Fruit fly (Drosophila melanogaster) whole organism, embryonic: Measurements from ENCODE around the gene CG14787.

Source experiments
- CG10274 ChIP-seq: fragments of 200-800 bp; sonication (Bioruptor generic); optimal IDR thresholded peaks from 3 replicates; lab custom pipeline; 2017; ENCODE audit warnings: missing biosample characterization, mild to moderate bottlenecking, missing genetic modification characterization
- CG10321 ChIP-seq: fragments of 200-800 bp; sonication (Bioruptor generic); IDR thresholded peaks from 2 replicates; pipeline ENCODE4 v1.3.6; 2022; ENCODE audit warnings: missing biosample characterization, missing genetic modification characterization
- CG10565 ChIP-seq: fragments of 200-800 bp; sonication (Bioruptor generic); optimal IDR thresholded peaks from 3 replicates; lab custom pipeline; 2016; ENCODE audit warnings: missing biosample characterization, mild to moderate bottlenecking, missing genetic modification characterization
- CG10959 ChIP-seq: fragments of 200-800 bp; sonication (Bioruptor generic); IDR thresholded peaks from 2 replicates; pipeline ENCODE4 v1.3.6; 2022; ENCODE audit warnings: missing biosample characterization, missing genetic modification characterization
- CG11456 ChIP-seq: fragments of 200-800 bp; sonication (Bioruptor generic); IDR thresholded peaks from 3 replicates; pipeline ENCODE4 v1.3.6; 2022; ENCODE audit warnings: missing biosample characterization, missing genetic modification characterization
- CG11560 ChIP-seq: fragments of 200-800 bp; sonication (Bioruptor generic); IDR thresholded peaks from 3 replicates; pipeline ENCODE4 v1.3.6; 2022; ENCODE audit warnings: missing biosample characterization, missing genetic modification characterization
- CG12299 ChIP-seq: fragments of 200-800 bp; sonication (Bioruptor generic); optimal IDR thresholded peaks from 2 replicates; lab custom pipeline; 2018; ENCODE audit warnings: missing biosample characterization, mild to moderate bottlenecking, missing genetic modification characterization
- CG1233 ChIP-seq: fragments of 200-800 bp; sonication (Bioruptor generic); optimal IDR thresholded peaks from 4 replicates; lab custom pipeline; 2018; ENCODE audit warnings: missing biosample characterization, mild to moderate bottlenecking, missing genetic modification characterization
- CG14050 ChIP-seq: fragments of 200-800 bp; sonication (Bioruptor generic); IDR thresholded peaks from 3 replicates; pipeline ENCODE4 v1.3.6; 2022; ENCODE audit warnings: missing biosample characterization, missing genetic modification characterization
- CG14965 ChIP-seq: fragments of 200-800 bp; sonication (Bioruptor generic); optimal IDR thresholded peaks from 2 replicates; lab custom pipeline; 2016; ENCODE audit warnings: missing biosample characterization, missing genetic modification characterization, borderline replicate concordance
- CG17385 ChIP-seq: fragments of 200-800 bp; sonication (Bioruptor generic); optimal IDR thresholded peaks from 3 replicates; lab custom pipeline; 2018; ENCODE audit warnings: missing biosample characterization, mild to moderate bottlenecking, missing genetic modification characterization
- CG17912 ChIP-seq: fragments of 200-800 bp; sonication (Bioruptor generic); optimal IDR thresholded peaks from 2 replicates; lab custom pipeline; 2018; ENCODE audit warnings: missing biosample characterization, mild to moderate bottlenecking, missing genetic modification characterization
- CG2116 ChIP-seq: fragments of 200-800 bp; sonication (Bioruptor generic); optimal IDR thresholded peaks from 3 replicates; lab custom pipeline; 2018; ENCODE audit warnings: missing biosample characterization, mild to moderate bottlenecking, missing genetic modification characterization
- CG2199 ChIP-seq: fragments of 200-800 bp; sonication (Bioruptor generic); IDR thresholded peaks from 3 replicates; pipeline ENCODE4 v1.3.6; 2022; ENCODE audit warnings: missing biosample characterization, missing genetic modification characterization
- CG34422 ChIP-seq: fragments of 200-800 bp; sonication (Bioruptor generic); IDR thresholded peaks from 3 replicates; pipeline ENCODE4 v1.3.6; 2022; ENCODE audit warnings: missing biosample characterization, missing genetic modification characterization
- CG43689 ChIP-seq: fragments of 200-800 bp; sonication (Bioruptor generic); IDR thresholded peaks from 2 replicates; pipeline ENCODE4 v1.3.6; 2022; ENCODE audit warnings: missing biosample characterization, missing genetic modification characterization
- CG4404 ChIP-seq: fragments of 200-800 bp; sonication (Bioruptor generic); IDR thresholded peaks from 2 replicates; pipeline ENCODE4 v1.3.6; 2022; ENCODE audit warnings: missing biosample characterization, missing genetic modification characterization
- CG4820 ChIP-seq: fragments of 200-800 bp; sonication (Bioruptor generic); optimal IDR thresholded peaks from 3 replicates; lab custom pipeline; 2016; ENCODE audit warnings: missing biosample characterization, missing genetic modification characterization
- CG4854 ChIP-seq: fragments of 200-800 bp; sonication (Bioruptor generic); optimal IDR thresholded peaks from 2 replicates; lab custom pipeline; 2016; ENCODE audit warnings: missing biosample characterization, missing genetic modification characterization, inconsistent platforms
- CG5180 ChIP-seq: fragments of 200-800 bp; sonication (Bioruptor generic); optimal IDR thresholded peaks from 3 replicates; lab custom pipeline; 2017; ENCODE audit warnings: missing biosample characterization, missing genetic modification characterization, mild to moderate bottlenecking, moderate library complexity, missing genetic modification reagents
- CG6175 ChIP-seq: fragments of 200-800 bp; sonication (Bioruptor generic); IDR thresholded peaks from 3 replicates; pipeline ENCODE4 v1.3.6; 2022; ENCODE audit warnings: missing biosample characterization, missing genetic modification characterization
- CG6272 ChIP-seq: fragments of 200-800 bp; sonication (Bioruptor generic); IDR thresholded peaks from 2 replicates; pipeline ENCODE4 v1.3.6; 2022; ENCODE audit warnings: missing biosample characterization, missing genetic modification characterization
- CG6683 ChIP-seq: fragments of 200-800 bp; sonication (Bioruptor generic); optimal IDR thresholded peaks from 2 replicates; lab custom pipeline; 2017; ENCODE audit warnings: missing biosample characterization, mild to moderate bottlenecking, missing genetic modification characterization, missing genetic modification reagents
- CG6689 ChIP-seq: fragments of 200-800 bp; sonication (Bioruptor generic); IDR thresholded peaks from 2 replicates; pipeline ENCODE4 v1.3.6; 2022; ENCODE audit warnings: missing biosample characterization, missing genetic modification characterization
- CG9609 ChIP-seq: fragments of 200-800 bp; sonication (Bioruptor generic); optimal IDR thresholded peaks from 3 replicates; lab custom pipeline; 2016; ENCODE audit warnings: missing biosample characterization, missing genetic modification characterization
- CG9727 ChIP-seq: fragments of 200-800 bp; sonication (Bioruptor generic); optimal IDR thresholded peaks from 3 replicates; lab custom pipeline; 2017; ENCODE audit warnings: missing biosample characterization, mild to moderate bottlenecking, missing genetic modification characterization
- CG9797 ChIP-seq: fragments of 200-800 bp; sonication (Bioruptor generic); optimal IDR thresholded peaks from 3 replicates; lab custom pipeline; 2018; ENCODE audit warnings: missing biosample characterization, mild to moderate bottlenecking, missing genetic modification characterization
- Deaf1 ChIP-seq: fragments of 200-800 bp; optimal IDR thresholded peaks from 3 replicates; lab custom pipeline; 2019; ENCODE audit warnings: missing biosample characterization, mild to moderate bottlenecking, missing genetic modification characterization, moderate library complexity
- Dek ChIP-seq: fragments of 200-800 bp; sonication (Bioruptor generic); optimal IDR thresholded peaks from 3 replicates; lab custom pipeline; 2019; ENCODE audit warnings: missing biosample characterization, mild to moderate bottlenecking, missing genetic modification characterization, moderate library complexity
- E2f1 ChIP-seq: fragments of 200-800 bp; sonication (Bioruptor generic); IDR thresholded peaks from 2 replicates; pipeline ENCODE4 v1.3.6; 2022; ENCODE audit warnings: missing biosample characterization, missing genetic modification characterization
- Eip74EF ChIP-seq, 2 experiments: fragments of 200-800 bp in 1 of 2; fragments of >200 bp in 1 of 2; sonication (Bioruptor generic) in 1 of 2; optimal IDR thresholded peaks; 2 replicates each; lab custom pipeline; 2017 to 2019; ENCODE audit warnings: missing biosample characterization in 2 of 2, missing genetic modification characterization in 2 of 2, mild to moderate bottlenecking in 1 of 2, moderate library complexity in 1 of 2
- Ets65A ChIP-seq: fragments of 200-800 bp; sonication (Bioruptor generic); peaks from one replicate; lab custom pipeline; 2016; ENCODE audit warnings: missing biosample characterization, missing genetic modification characterization
- Fer1 ChIP-seq: fragments of 200-800 bp; sonication (Bioruptor generic); optimal IDR thresholded peaks from 2 replicates; lab custom pipeline; 2017; ENCODE audit warnings: missing biosample characterization, mild to moderate bottlenecking, missing genetic modification characterization
- Lhr ChIP-seq: fragments of 200-800 bp; sonication (Bioruptor generic); optimal IDR thresholded peaks from 3 replicates; lab custom pipeline; 2017; ENCODE audit warnings: mild to moderate bottlenecking, missing biosample characterization, missing genetic modification reagents, missing genetic modification characterization
- Max ChIP-seq: fragments of 200-800 bp; sonication (Bioruptor generic); optimal IDR thresholded peaks from 2 replicates; lab custom pipeline; 2016; ENCODE audit warnings: missing biosample characterization, mild to moderate bottlenecking, missing genetic modification characterization
- Myb ChIP-seq: fragments of 200-800 bp; sonication (Bioruptor generic); optimal IDR thresholded peaks from 2 replicates; lab custom pipeline; 2016; ENCODE audit warnings: missing biosample characterization, missing genetic modification characterization
- Ptx1 ChIP-seq: fragments of 200-800 bp; sonication (Bioruptor generic); IDR thresholded peaks from 2 replicates; pipeline ENCODE4 v1.3.6; 2022; ENCODE audit warnings: missing biosample characterization, missing genetic modification characterization
- Scr ChIP-seq: fragments of 200-800 bp; sonication (Bioruptor generic); IDR thresholded peaks from 2 replicates; pipeline ENCODE4 v1.3.6; 2022; ENCODE audit warnings: missing biosample characterization, missing genetic modification characterization; ENCODE audit not compliant: partially characterized antibody
- aop ChIP-seq: fragments of 200-800 bp; sonication (Bioruptor generic); IDR thresholded peaks from 2 replicates; pipeline ENCODE4 v1.3.6; 2022; ENCODE audit warnings: missing biosample characterization, missing genetic modification characterization
- az2 ChIP-seq: fragments of 200-800 bp; sonication (Bioruptor generic); optimal IDR thresholded peaks from 3 replicates; lab custom pipeline; 2016; ENCODE audit warnings: missing biosample characterization, missing genetic modification characterization
- ci ChIP-seq: fragments of 200-800 bp; sonication (Bioruptor generic); IDR thresholded peaks from 3 replicates; pipeline ENCODE4 v1.3.6; 2022; ENCODE audit warnings: missing biosample characterization, missing genetic modification characterization
- cwo ChIP-seq: fragments of 200-800 bp; sonication (Bioruptor generic); optimal IDR thresholded peaks from 3 replicates; lab custom pipeline; 2017; ENCODE audit warnings: missing biosample characterization, missing genetic modification characterization, mild to moderate bottlenecking, moderate library complexity, missing genetic modification reagents
- dati ChIP-seq: fragments of 200-800 bp; sonication (Bioruptor generic); IDR thresholded peaks from 2 replicates; pipeline ENCODE4 v1.3.6; 2022; ENCODE audit warnings: missing biosample characterization, missing genetic modification characterization
- gem ChIP-seq: fragments of 200-800 bp; sonication (Bioruptor generic); optimal IDR thresholded peaks from 2 replicates; lab custom pipeline; 2019; ENCODE audit warnings: missing biosample characterization, mild to moderate bottlenecking, missing genetic modification characterization, moderate library complexity
- nau ChIP-seq: fragments of 200-800 bp; sonication (Bioruptor generic); optimal IDR thresholded peaks from 3 replicates; lab custom pipeline; 2017; ENCODE audit warnings: missing biosample characterization, mild to moderate bottlenecking, missing genetic modification characterization, missing genetic modification reagents
- otp ChIP-seq: fragments of 200-800 bp; sonication (Bioruptor generic); IDR thresholded peaks from 3 replicates; pipeline ENCODE4, ENCODE4 v1.3.6; 2022; ENCODE audit warnings: missing biosample characterization, missing genetic modification characterization
- pb ChIP-seq: fragments of 200-800 bp; sonication (Bioruptor generic); optimal IDR thresholded peaks from 3 replicates; lab custom pipeline; 2016; ENCODE audit warnings: missing biosample characterization, missing genetic modification characterization
- pfk ChIP-seq: fragments of 200-800 bp; sonication (Bioruptor generic); optimal IDR thresholded peaks from 2 replicates; lab custom pipeline; 2018; ENCODE audit warnings: missing biosample characterization, mild to moderate bottlenecking, missing genetic modification characterization, moderate library complexity
- pzg ChIP-seq: fragments of 200-800 bp; sonication (Bioruptor generic); optimal IDR thresholded peaks from 3 replicates; lab custom pipeline; 2018; ENCODE audit warnings: missing biosample characterization, mild to moderate bottlenecking, missing genetic modification characterization, moderate library complexity
- tna ChIP-seq: fragments of 200-800 bp; sonication (Bioruptor generic); IDR thresholded peaks from 2 replicates; pipeline ENCODE4 v1.3.6; 2022; ENCODE audit warnings: missing biosample characterization, missing genetic modification characterization; ENCODE audit not compliant: partially characterized antibody
- trem ChIP-seq: fragments of 200-800 bp; optimal IDR thresholded peaks from 3 replicates; lab custom pipeline; 2019; ENCODE audit warnings: missing biosample characterization, mild to moderate bottlenecking, missing genetic modification characterization, moderate library complexity

Gene CG14787

dm6 chrX:1476848-1477247 is 15.4 kb upstream of the CG14787 start, which contains the start of the genes Rab27 and mei-38 (continued):
- TF ChIP-seq CG6175 (GFP tag; lab: Robert Waterston, UW), result no peak
- TF ChIP-seq CG14050 (GFP tag; lab: Robert Waterston, UW), result no peak
- no peak for TF ChIP-seq Dek (tag; lab: Kevin White, UChicago)
- no peak for TF ChIP-seq CG6683 (GFP tag; lab: Kevin White, UChicago)
- peak; percentile 47; the same call in 1 of the 2 replicates for TF ChIP-seq CG10321 (GFP tag; lab: Robert Waterston, UW)
- no peak for TF ChIP-seq Lhr (GFP tag; lab: Kevin White, UChicago)
- TF ChIP-seq CG4404 (GFP tag; lab: Robert Waterston, UW), result no peak; the same call in 1 of the 2 replicates
- no peak for TF ChIP-seq CG6272 (GFP tag; lab: Robert Waterston, UW)
- TF ChIP-seq CG4820 (GFP tag; lab: Kevin White, UChicago), result peak; percentile 12
- TF ChIP-seq cwo (GFP tag; lab: Kevin White, UChicago), result no peak
- peak; percentile 42 for TF ChIP-seq CG9609 (GFP tag; lab: Kevin White, UChicago)
- peak; percentile 70 for TF ChIP-seq pzg (GFP tag; lab: Kevin White, UChicago)
- TF ChIP-seq Eip74EF (GFP tag; optimal IDR thresholded peaks at IDR 0.05; lab: Kevin White, UChicago), result no peak
- no peak for TF ChIP-seq pb (GFP tag; lab: Kevin White, UChicago)
- TF ChIP-seq CG17385, result no peak
- no peak for TF ChIP-seq az2 (GFP tag; lab: Kevin White, UChicago)
- no peak for TF ChIP-seq CG1233
- peak; percentile 69 for TF ChIP-seq CG2116
- TF ChIP-seq CG14965 (GFP tag; lab: Kevin White, UChicago), result no peak
- no peak for TF ChIP-seq aop (GFP tag; lab: Robert Waterston, UW)
- peak; percentile 27; the same call in 1 of the 2 replicates for TF ChIP-seq E2f1 (GFP tag; lab: Robert Waterston, UW)
- no peak for TF ChIP-seq CG9727 (GFP tag; lab: Kevin White, UChicago)
- TF ChIP-seq CG2199, result no peak
- TF ChIP-seq Scr (GFP tag; lab: Robert Waterston, UW), result peak; percentile 74
- no peak for TF ChIP-seq CG6689
- no peak for TF ChIP-seq otp (GFP tag; lab: Robert Waterston, UW)
- TF ChIP-seq CG34422 (GFP tag; lab: Robert Waterston, UW), result no peak
- peak; percentile 70 for TF ChIP-seq Ets65A
- peak; percentile 9 for TF ChIP-seq Fer1 (GFP tag; lab: Kevin White, UChicago)
- peak; percentile 33 for TF ChIP-seq trem (tag; lab: Kevin White, UChicago)
- no peak for TF ChIP-seq nau (GFP tag; lab: Kevin White, UChicago)
- TF ChIP-seq CG11560 (tag; lab: Robert Waterston, UW), result no peak
- 0 out of 2 replicates have a peak, but pooled peaks have one; percentile 36 for TF ChIP-seq tna
- no peak for TF ChIP-seq gem
- TF ChIP-seq CG4854, result no peak
- no peak for TF ChIP-seq CG10565 (GFP tag; lab: Kevin White, UChicago)
- TF ChIP-seq Ptx1 (GFP tag; lab: Robert Waterston, UW), result 0 out of 2 replicates have a peak, but pooled peaks have one; percentile 11
- TF ChIP-seq Deaf1 (tag; lab: Kevin White, UChicago), result no peak
- no peak for TF ChIP-seq dati (GFP tag; lab: Robert Waterston, UW)
- no peak for TF ChIP-seq Max (GFP tag; lab: Kevin White, UChicago)
- no peak for TF ChIP-seq CG10959
- TF ChIP-seq CG17912 (GFP tag; lab: Kevin White, UChicago), result no peak
- no peak for TF ChIP-seq CG5180 (GFP tag; lab: Kevin White, UChicago)
- TF ChIP-seq CG12299 (tag; lab: Kevin White, UChicago), result no peak
- TF ChIP-seq Myb (GFP tag; lab: Kevin White, UChicago), result peak; percentile 75
- no peak for TF ChIP-seq CG43689 (GFP tag; lab: Robert Waterston, UW)
- TF ChIP-seq pfk, result no peak
- TF ChIP-seq ci (GFP tag; lab: Robert Waterston, UW), result no peak
- TF ChIP-seq CG9797 (GFP tag; lab: Kevin White, UChicago), result peak; percentile 32
- no peak for TF ChIP-seq CG10274 (GFP tag; lab: Kevin White, UChicago)
- peak; percentile 36; the same call in 1 of the 3 replicates for TF ChIP-seq CG11456 (GFP tag; lab: Robert Waterston, UW)
